Worm (Caenorhabditis elegans) whole organism, L4/young adult: Measurements from ENCODE around the gene rpl-36.

Experiments used
- W03F9.2 ChIP-seq: fragments of 150-350 bp; optimal IDR thresholded peaks from 2 replicates; lab custom pipeline; 2014; ENCODE audit warnings: missing biosample characterization, missing genetic modification characterization
- dao-5 ChIP-seq: sonication (generic microtip); optimal IDR thresholded peaks from 2 replicates; lab custom pipeline; 2016; ENCODE audit warnings: missing genotype, missing genetic modification characterization, moderate library complexity, missing compliant biosample characterization
- him-1 ChIP-seq: sonication (generic microtip); optimal IDR thresholded peaks from 2 replicates; lab custom pipeline; 2016; ENCODE audit warnings: missing genotype, missing genetic modification reagents, missing genetic modification characterization, missing compliant biosample characterization

DNA sequence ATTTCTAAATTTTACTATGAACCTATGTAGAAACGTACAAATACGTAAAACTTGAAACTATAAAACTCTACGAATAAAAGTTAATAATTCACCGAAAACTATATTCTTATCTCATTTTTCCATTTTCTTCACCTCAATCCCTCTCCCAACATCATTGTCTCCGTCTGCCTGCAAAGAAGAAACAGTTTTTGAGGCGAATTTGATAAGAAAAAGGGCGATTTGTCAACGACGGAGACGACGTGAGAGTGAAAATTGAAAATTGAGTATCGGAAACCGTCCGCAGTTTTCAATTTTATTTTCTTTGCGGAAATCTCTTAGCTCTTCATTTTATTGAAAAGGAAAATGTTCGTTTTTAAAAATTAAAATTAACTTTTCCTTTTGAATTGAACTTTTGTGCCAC is 32.0 kb downstream of the rpl-36 start:
- no peak for TF ChIP-seq him-1 (tag; lab: Kevin White, UChicago)
- TF ChIP-seq dao-5: no peak
- no peak for TF ChIP-seq W03F9.2 (tag; lab: Kevin White, UChicago)
